Worm (Caenorhabditis elegans) whole organism, midembryonic: Measurements from ENCODE around the gene tctn-1.
"Not testable (repeated sequence)": the region's sequence is repeated elsewhere in the genome, so short reads cannot be mapped to it uniquely, and the experiment has no call there.

Source experiments
- T22C8.4 ChIP-seq: fragments of 200-800 bp; sonication (Bioruptor generic); IDR thresholded peaks from 2 replicates; pipeline ENCODE4 v1.3.6; 2022; ENCODE audit warnings: missing genetic modification characterization, missing compliant biosample characterization
- cog-1 ChIP-seq: sonication (generic microtip); optimal IDR thresholded peaks from 2 replicates; lab custom pipeline; 2016; ENCODE audit warnings: missing genetic modification characterization, missing compliant biosample characterization
- flt-1 ChIP-seq: fragments of 200-800 bp; sonication (Bioruptor generic); IDR thresholded peaks from 2 replicates; pipeline ENCODE4 v1.3.6; 2022; ENCODE audit warnings: missing genetic modification characterization, missing compliant biosample characterization
- klf-2 ChIP-seq: fragments of 200-800 bp; sonication (Bioruptor generic); conservative IDR thresholded peaks from 2 replicates; pipeline ENCODE4 v1.3.6; 2022; ENCODE audit warnings: missing genetic modification reagents, missing genetic modification characterization, missing compliant biosample characterization
- med-1 ChIP-seq: sonication (generic microtip); optimal IDR thresholded peaks from 2 replicates; lab custom pipeline; 2017; ENCODE audit warnings: missing genetic modification characterization, mild to moderate bottlenecking, missing compliant biosample characterization, antibody characterized with exemption, missing genetic modification reagents; ENCODE audit not compliant: insufficient read depth
- ref-1 ChIP-seq: fragments of 200-800 bp; sonication (Bioruptor generic); conservative IDR thresholded peaks from 2 replicates; pipeline ENCODE4 v1.3.6; 2022; ENCODE audit warnings: missing genetic modification reagents, missing genetic modification characterization, missing compliant biosample characterization
- tab-1 ChIP-seq: fragments of 200-800 bp; sonication (Bioruptor generic); IDR thresholded peaks from 2 replicates; pipeline ENCODE4 v1.3.6; 2022; ENCODE audit warnings: missing genetic modification characterization, missing compliant biosample characterization
- ztf-23 ChIP-seq: fragments of 200-800 bp; sonication (Bioruptor generic); IDR thresholded peaks from 2 replicates; pipeline ENCODE4 v1.3.6; 2022; ENCODE audit warnings: missing genetic modification reagents, missing genetic modification characterization, missing compliant biosample characterization
- ztf-29 ChIP-seq: fragments of 200-800 bp; sonication (Bioruptor generic); IDR thresholded peaks from 2 replicates; pipeline ENCODE4 v1.3.6; 2022; ENCODE audit warnings: missing genetic modification reagents, missing genetic modification characterization, missing compliant biosample characterization

The tctn-1 gene

ce11 chrIV:4745422-4745821, 2.2 kb downstream of the tctn-1 start, which contains the start of gene timm-17B.1:
Gene timm-17B.1, minus strand, starts transcription at chrIV:4745492.
- no peak for TF ChIP-seq cog-1 (tag; lab: Kevin White, UChicago)
- TF ChIP-seq klf-2 (GFP tag; lab: Robert Waterston, UW), result no peak
- no peak for TF ChIP-seq ztf-23 (GFP tag; lab: Robert Waterston, UW)
- no peak for TF ChIP-seq T22C8.4 (GFP tag; lab: Robert Waterston, UW)
- no peak for TF ChIP-seq ztf-29 (GFP tag; lab: Robert Waterston, UW)
- TF ChIP-seq tab-1, result no peak
- TF ChIP-seq ref-1, result no peak
- TF ChIP-seq flt-1 (GFP tag; lab: Robert Waterston, UW), result no peak
- TF ChIP-seq med-1 (GFP tag; lab: Kevin White, UChicago), result no peak

ce11 chrIV:4744167-4744566, 3.5 kb downstream of the tctn-1 start, which contains the start of gene hoe-1:
Gene hoe-1, minus strand, starts transcription at chrIV:4744267.
- TF ChIP-seq T22C8.4 (GFP tag; lab: Robert Waterston, UW) (no peak), cog-1 (tag; lab: Kevin White, UChicago) (no peak), flt-1 (GFP tag; lab: Robert Waterston, UW) (no peak), ztf-29 (GFP tag; lab: Robert Waterston, UW) (no peak), tab-1 (no peak), med-1 (GFP tag; lab: Kevin White, UChicago) (no peak), ref-1 (no peak)

- TF ChIP-seq ztf-23 (GFP tag; lab: Robert Waterston, UW) (no peak), med-1 (GFP tag; lab: Kevin White, UChicago) (no peak), ref-1 (no peak), klf-2 (GFP tag; lab: Robert Waterston, UW) (no peak), T22C8.4 (GFP tag; lab: Robert Waterston, UW) (no peak), flt-1 (GFP tag; lab: Robert Waterston, UW) (no peak), ztf-29 (GFP tag; lab: Robert Waterston, UW) (no peak), tab-1 (no peak), cog-1 (tag; lab: Kevin White, UChicago) (no peak)
These were observed 5.2 kb downstream of the tctn-1 start for ce11 chrIV:4742480-4742879.

ce11 chrIV:4737258-4737657, 10.4 kb downstream of the tctn-1 start, which contains the start of gene fbxb-78:
Gene fbxb-78, plus strand, starts transcription at chrIV:4737558.
- TF ChIP-seq ztf-29 (GFP tag; lab: Robert Waterston, UW) (no peak), T22C8.4 (GFP tag; lab: Robert Waterston, UW) (no peak), ref-1 (no peak), flt-1 (GFP tag; lab: Robert Waterston, UW) (no peak), klf-2 (GFP tag; lab: Robert Waterston, UW) (no peak), tab-1 (no peak), cog-1 (tag; lab: Kevin White, UChicago) (no peak)

ce11 chrIV:4727935-4728334, 19.7 kb downstream of the tctn-1 start:
- TF ChIP-seq ztf-23 (GFP tag; lab: Robert Waterston, UW) (peak; percentile 90), flt-1 (GFP tag; lab: Robert Waterston, UW) (peak; percentile 66), T22C8.4 (GFP tag; lab: Robert Waterston, UW) (peak; percentile 40; the same call in 1 of the 2 replicates), cog-1 (tag; lab: Kevin White, UChicago) (peak; percentile 49), klf-2 (GFP tag; lab: Robert Waterston, UW) (peak; percentile 71), ztf-29 (GFP tag; lab: Robert Waterston, UW) (peak; percentile 31; the same call in 1 of the 2 replicates)

ce11 chrIV:4725478-4725920, 22.1 kb downstream of the tctn-1 start:
- TF ChIP-seq tab-1, result 0 out of 2 replicates have a peak, but pooled peaks have one; percentile 59
- peak; percentile 68; the same call in 1 of the 2 replicates for TF ChIP-seq klf-2 (GFP tag; lab: Robert Waterston, UW)
- peak; percentile 49 for TF ChIP-seq cog-1 (tag; lab: Kevin White, UChicago)
- TF ChIP-seq flt-1 (GFP tag; lab: Robert Waterston, UW), result peak; percentile 90
- peak; percentile 95 for TF ChIP-seq ztf-23 (GFP tag; lab: Robert Waterston, UW)
- 0 out of 2 replicates have a peak, but pooled peaks have one; percentile 20 for TF ChIP-seq ref-1
- peak; percentile 60 for TF ChIP-seq T22C8.4 (GFP tag; lab: Robert Waterston, UW)

ce11 chrIV:4724562-4724961, 23.1 kb downstream of the tctn-1 start, which contains the start of gene K08F11.1:
Gene K08F11.1, plus strand, starts transcription at chrIV:4724862.
- TF ChIP-seq tab-1, result no peak
- TF ChIP-seq T22C8.4 (GFP tag; lab: Robert Waterston, UW), result no peak
- no peak for TF ChIP-seq klf-2 (GFP tag; lab: Robert Waterston, UW)
- TF ChIP-seq ztf-23 (GFP tag; lab: Robert Waterston, UW), result no peak
- no peak for TF ChIP-seq flt-1 (GFP tag; lab: Robert Waterston, UW)
- TF ChIP-seq ztf-29 (GFP tag; lab: Robert Waterston, UW), result no peak

- TF ChIP-seq ztf-23 (GFP tag; lab: Robert Waterston, UW) (no peak), ztf-29 (GFP tag; lab: Robert Waterston, UW) (no peak)
These were observed 23.9 kb downstream of the tctn-1 start for ce11 chrIV:4723687-4724086.

ce11 chrIV:4720522-4720921, 27.1 kb downstream of the tctn-1 start:
- TF ChIP-seq ztf-23 (GFP tag; lab: Robert Waterston, UW) (peak; percentile 60; the same call in 1 of the 2 replicates), T22C8.4 (GFP tag; lab: Robert Waterston, UW) (peak; percentile 24; the same call in 1 of the 2 replicates)

ce11 chrIV:4715785-4716184, 31.8 kb downstream of the tctn-1 start, which contains the start of gene miro-1:
Gene miro-1, minus strand, starts transcription at chrIV:4715807.
- not testable (repeated sequence) for TF ChIP-seq cog-1 (tag; lab: Kevin White, UChicago); ztf-23 (GFP tag; lab: Robert Waterston, UW); ref-1
